Fruit fly (Drosophila melanogaster) Kc167 (cell line): ENCODE measurements around the gene CG17300.

ENCODE experiments used
- Myc ChIP-seq: fragments of >200 bp; optimal IDR thresholded peaks from 2 replicates; lab custom pipeline; 2017; ENCODE audit warnings: missing external identifiers
- Sin3A ChIP-seq: fragments of >200 bp; optimal IDR thresholded peaks from 2 replicates; lab custom pipeline; 2018; ENCODE audit warnings: missing external identifiers
- insv ChIP-seq: fragments of >200 bp; optimal IDR thresholded peaks from 3 replicates; lab custom pipeline; 2018; ENCODE audit warnings: missing external identifiers
- ttk ChIP-seq: sonication (Bioruptor generic); optimal IDR thresholded peaks from 2 replicates; lab custom pipeline; 2017; ENCODE audit warnings: missing external identifiers

DNA sequence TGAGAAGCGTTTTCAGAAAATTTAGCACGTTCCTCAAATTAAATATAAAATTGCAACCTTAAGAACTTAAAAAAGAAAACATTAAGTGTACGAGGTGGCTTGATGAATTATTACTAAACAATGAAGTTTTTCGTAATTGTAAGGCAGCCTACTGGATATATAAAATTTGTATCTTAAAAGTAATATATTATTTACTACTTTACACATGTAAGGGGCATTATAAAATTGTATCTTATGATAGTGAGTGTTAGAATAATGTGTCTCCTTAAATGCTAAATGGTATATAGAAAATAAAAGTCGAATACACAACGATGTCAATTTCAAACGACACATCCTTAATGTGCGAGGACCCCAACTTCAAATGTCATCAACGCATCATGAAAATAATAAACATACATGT lies 2.8 kb upstream of the CG17300 start, which contains the start of gene CG11251:
- no peak for TF ChIP-seq ttk (lab: Kevin White, UChicago)
- no peak for TF ChIP-seq insv
- TF ChIP-seq Sin3A, result no peak
- TF ChIP-seq Myc (lab: Kevin White, UChicago), result no peak
